Fruit fly (Drosophila melanogaster) whole organism, wandering third instar larva: ENCODE measurements around the gene CG16978.
A peak's percentile ranks its signal among the peaks of the same experiment; 100 is the strongest.

Experiments
- Abd-B ChIP-seq: fragments of >200 bp; optimal IDR thresholded peaks from 2 replicates; lab custom pipeline; 2017; ENCODE audit warnings: missing biosample characterization, missing genetic modification characterization
- CG9705 ChIP-seq: fragments of 200-800 bp; sonication (Bioruptor generic); optimal IDR thresholded peaks from 2 replicates; lab custom pipeline; 2018; ENCODE audit warnings: missing biosample characterization, mild to moderate bottlenecking, missing genetic modification characterization
- CrebA ChIP-seq: fragments of 200-800 bp; sonication (Bioruptor generic); optimal IDR thresholded peaks from 2 replicates; lab custom pipeline; 2016; ENCODE audit warnings: missing biosample characterization, mild to moderate bottlenecking, missing genetic modification characterization, borderline replicate concordance
- Dfd ChIP-seq: fragments of >200 bp; optimal IDR thresholded peaks from 2 replicates; lab custom pipeline; 2017; ENCODE audit warnings: missing biosample characterization, missing genetic modification characterization
- Dif ChIP-seq: fragments of 200-275, 200-300 bp; sonication (Bioruptor generic); optimal IDR thresholded peaks from 2 replicates; lab custom pipeline; 2018; ENCODE audit warnings: missing biosample characterization, missing genetic modification characterization; ENCODE audit not compliant: partially characterized antibody
- GATAd ChIP-seq: sonication (Bioruptor generic); optimal IDR thresholded peaks from 2 replicates; lab custom pipeline; 2016; ENCODE audit warnings: missing biosample characterization, missing genetic modification characterization
- HLH106 ChIP-seq: fragments of 200-800 bp; optimal IDR thresholded peaks from 3 replicates; lab custom pipeline; 2019; ENCODE audit warnings: missing biosample characterization, mild to moderate bottlenecking, missing genetic modification characterization, moderate library complexity
- Hnf4 ChIP-seq: fragments of 200-800 bp; sonication (Bioruptor generic); optimal IDR thresholded peaks from 2 replicates; lab custom pipeline; 2016; ENCODE audit warnings: missing biosample characterization, mild to moderate bottlenecking, missing genetic modification characterization
- Hr78 ChIP-seq: fragments of >200 bp; optimal IDR thresholded peaks from 2 replicates; lab custom pipeline; 2017; ENCODE audit warnings: missing biosample characterization, missing genetic modification characterization
- Hr83 ChIP-seq: fragments of 200-300 bp; sonication (Bioruptor generic); optimal IDR thresholded peaks from 2 replicates; lab custom pipeline; 2016; ENCODE audit warnings: missing biosample characterization, mild to moderate bottlenecking, missing genetic modification characterization, moderate library complexity; ENCODE audit not compliant: poor library complexity, severe bottlenecking
- Jra ChIP-seq: sonication (Bioruptor generic); optimal IDR thresholded peaks from 2 replicates; lab custom pipeline; 2016; ENCODE audit warnings: missing biosample characterization, missing genetic modification characterization
- Mio ChIP-seq: sonication (Bioruptor generic); optimal IDR thresholded peaks from 2 replicates; lab custom pipeline; 2016; ENCODE audit warnings: missing biosample characterization, missing genetic modification characterization
- Myc ChIP-seq: fragments of >200 bp; optimal IDR thresholded peaks from 2 replicates; lab custom pipeline; 2017
- N ChIP-seq: fragments of >200 bp; optimal IDR thresholded peaks from 2 replicates; lab custom pipeline; 2018; ENCODE audit warnings: missing biosample characterization, missing external identifiers, missing genetic modification characterization
- OdsH ChIP-seq: fragments of 200-800 bp; sonication (Bioruptor generic); optimal IDR thresholded peaks from 2 replicates; lab custom pipeline; 2016; ENCODE audit warnings: missing biosample characterization, mild to moderate bottlenecking, missing genetic modification characterization
- Rel ChIP-seq, 2 experiments: fragments of 200-800 bp; sonication (Bioruptor generic) in 1 of 2; optimal IDR thresholded peaks; 2 replicates in 1 of 2; 3 replicates in 1 of 2; lab custom pipeline; 2016 to 2019; ENCODE audit warnings: mild to moderate bottlenecking in 2 of 2, missing biosample characterization in 2 of 2, missing genetic modification characterization in 2 of 2, moderate library complexity in 1 of 2
- Sp1 ChIP-seq: fragments of 200-800 bp; sonication (Bioruptor generic); optimal IDR thresholded peaks from 3 replicates; lab custom pipeline; 2019; ENCODE audit warnings: missing biosample characterization, mild to moderate bottlenecking, missing genetic modification characterization, moderate library complexity
- Vsx2 ChIP-seq: fragments of 200-300, 225-300 bp; sonication (Bioruptor generic); optimal IDR thresholded peaks from 2 replicates; lab custom pipeline; 2018; ENCODE audit warnings: missing biosample characterization, missing genetic modification characterization; ENCODE audit not compliant: partially characterized antibody
- br ChIP-seq: fragments of 200-800 bp; sonication (Bioruptor generic); optimal IDR thresholded peaks from 2 replicates; lab custom pipeline; 2016; ENCODE audit warnings: missing biosample characterization, missing genetic modification characterization
- brk ChIP-seq: fragments of 200-800 bp; sonication (Bioruptor generic); optimal IDR thresholded peaks from 2 replicates; lab custom pipeline; 2016; ENCODE audit warnings: missing biosample characterization, mild to moderate bottlenecking, missing genetic modification characterization
- dl ChIP-seq, 2 experiments: fragments of 175-275, 200-275 bp in 1 of 2; fragments of 200-275 bp in 1 of 2; sonication (Bioruptor generic); optimal IDR thresholded peaks; lab custom pipeline; 2018; ENCODE audit warnings: mild to moderate bottlenecking in 2 of 2, missing biosample characterization in 2 of 2, missing genetic modification characterization in 2 of 2, moderate library complexity in 2 of 2; ENCODE audit not compliant: partially characterized antibody in 2 of 2, insufficient read depth in 1 of 2
- dmrt93B ChIP-seq: fragments of 200-800 bp; sonication (Bioruptor generic); optimal IDR thresholded peaks from 2 replicates; lab custom pipeline; 2018; ENCODE audit warnings: missing biosample characterization, mild to moderate bottlenecking, missing genetic modification characterization
- dsf ChIP-seq: sonication (Bioruptor generic); optimal IDR thresholded peaks from 2 replicates; lab custom pipeline; 2016; ENCODE audit warnings: missing biosample characterization, missing genetic modification characterization, borderline replicate concordance
- ey ChIP-seq: fragments of 200-800 bp; sonication (Bioruptor generic); optimal IDR thresholded peaks from 2 replicates; lab custom pipeline; 2016; ENCODE audit warnings: missing biosample characterization, missing genetic modification characterization
- foxo ChIP-seq, 2 experiments: fragments of 200-800 bp; sonication (Bioruptor generic); optimal IDR thresholded peaks; 2 replicates in 1 of 2; 3 replicates in 1 of 2; lab custom pipeline; 2016 to 2017; ENCODE audit warnings: missing biosample characterization in 2 of 2, missing genetic modification characterization in 2 of 2
- fru ChIP-seq: fragments of 200-800 bp; sonication (Bioruptor generic); optimal IDR thresholded peaks from 3 replicates; lab custom pipeline; 2016; ENCODE audit warnings: missing biosample characterization, mild to moderate bottlenecking, missing genetic modification characterization
- h ChIP-seq: fragments of 200-800 bp; sonication (Bioruptor generic); optimal IDR thresholded peaks from 3 replicates; lab custom pipeline; 2016; ENCODE audit warnings: missing biosample characterization, mild to moderate bottlenecking, missing genetic modification characterization
- jim ChIP-seq: fragments of 175-275, 200-325 bp; sonication (Bioruptor generic); optimal IDR thresholded peaks from 2 replicates; lab custom pipeline; 2016; ENCODE audit warnings: missing biosample characterization, mild to moderate bottlenecking, missing genetic modification characterization
- lola ChIP-seq: fragments of >200 bp; optimal IDR thresholded peaks from 2 replicates; lab custom pipeline; 2017; ENCODE audit warnings: missing biosample characterization, missing genetic modification characterization
- pan ChIP-seq: fragments of >200 bp; optimal IDR thresholded peaks from 2 replicates; lab custom pipeline; 2017
- psq ChIP-seq: fragments of 200-800 bp; sonication (Bioruptor generic); optimal IDR thresholded peaks from 3 replicates; lab custom pipeline; 2017; ENCODE audit warnings: missing biosample characterization, mild to moderate bottlenecking, missing genetic modification characterization, moderate library complexity
- rgr ChIP-seq: fragments of 200-800 bp; sonication (Bioruptor generic); optimal IDR thresholded peaks from 3 replicates; lab custom pipeline; 2016; ENCODE audit warnings: missing biosample characterization, mild to moderate bottlenecking, missing genetic modification characterization
- sage ChIP-seq: fragments of 200-800 bp; sonication (Bioruptor generic); optimal IDR thresholded peaks from 2 replicates; lab custom pipeline; 2016; ENCODE audit warnings: missing biosample characterization, mild to moderate bottlenecking, missing genetic modification characterization
- sv ChIP-seq: fragments of 200-800 bp; sonication (Bioruptor generic); optimal IDR thresholded peaks from 3 replicates; lab custom pipeline; 2016; ENCODE audit warnings: missing biosample characterization, missing genetic modification characterization
- tai ChIP-seq: sonication (Bioruptor generic); optimal IDR thresholded peaks from 2 replicates; lab custom pipeline; 2016; ENCODE audit warnings: missing biosample characterization, missing genetic modification characterization
- usp ChIP-seq: fragments of >200 bp; optimal IDR thresholded peaks from 2 replicates; lab custom pipeline; 2017; ENCODE audit warnings: missing biosample characterization, missing genetic modification characterization
- woc ChIP-seq: sonication (Bioruptor generic); optimal IDR thresholded peaks from 2 replicates; lab custom pipeline; 2016; ENCODE audit warnings: missing biosample characterization, mild to moderate bottlenecking, missing genetic modification characterization

Gene CG16978

dm6 chr2L:13191052-13191678 is 47.7 kb upstream of the CG16978 start:
- no peak for TF ChIP-seq sage (GFP tag; lab: Kevin White, UChicago)
- no peak for TF ChIP-seq Hnf4 (GFP tag; lab: Kevin White, UChicago)
- no peak for TF ChIP-seq Hr78 (GFP tag; lab: Kevin White, UChicago)
- no peak for TF ChIP-seq Dfd (GFP tag; lab: Kevin White, UChicago)
- no peak for TF ChIP-seq GATAd (GFP tag; lab: Kevin White, UChicago)
- no peak for TF ChIP-seq Jra (GFP tag; lab: Kevin White, UChicago)
- TF ChIP-seq Hr83 (GFP tag; lab: Kevin White, UChicago) = no peak
- TF ChIP-seq ey (GFP tag; lab: Kevin White, UChicago) = no peak
- no peak for TF ChIP-seq CG9705 (GFP tag; lab: Kevin White, UChicago)
- no peak for TF ChIP-seq pan (lab: Kevin White, UChicago)

dm6 chr2L:13190534-13190933 is 47.1 kb upstream of the CG16978 start:
- TF ChIP-seq dmrt93B (no peak), Dif (GFP tag; lab: Kevin White, UChicago) (no peak), Hr78 (GFP tag; lab: Kevin White, UChicago) (no peak), dsf (no peak), foxo (GFP tag; optimal IDR thresholded peaks at IDR 0.05; lab: Kevin White, UChicago) (peak in 1 of 2 experiments; percentile 12), fru (GFP tag; lab: Kevin White, UChicago) (peak; percentile 56), Vsx2 (GFP tag; lab: Kevin White, UChicago) (no peak), Rel (GFP tag; optimal IDR thresholded peaks at IDR 0.05; lab: Kevin White, UChicago) (no peak), Rel (tag; optimal IDR thresholded peaks at IDR 0.05; lab: Kevin White, UChicago) (peak; percentile 85), brk (GFP tag; lab: Kevin White, UChicago) (no peak), psq (GFP tag; lab: Kevin White, UChicago) (no peak), rgr (GFP tag; lab: Kevin White, UChicago) (peak; percentile 1), h (GFP tag; lab: Kevin White, UChicago) (peak; percentile 43), Jra (GFP tag; lab: Kevin White, UChicago) (no peak), Sp1 (GFP tag; lab: Kevin White, UChicago) (peak; percentile 49), GATAd (GFP tag; lab: Kevin White, UChicago) (no peak), sage (GFP tag; lab: Kevin White, UChicago) (no peak), tai (GFP tag; lab: Kevin White, UChicago) (no peak), sv (GFP tag; lab: Kevin White, UChicago) (no peak), CrebA (GFP tag; lab: Kevin White, UChicago) (no peak), Myc (lab: Kevin White, UChicago) (no peak), jim (GFP tag; lab: Kevin White, UChicago) (no peak), dl (GFP tag; optimal IDR thresholded peaks at IDR 0.05; lab: Kevin White, UChicago; ENCODE audit: insufficient read depth in 1 of 2, partially characterized antibody in 2 of 2) (no peak), lola (GFP tag; lab: Kevin White, UChicago) (no peak), N (GFP tag; lab: Kevin White, UChicago) (no peak), CG9705 (GFP tag; lab: Kevin White, UChicago) (no peak), pan (lab: Kevin White, UChicago) (no peak), Hr83 (GFP tag; lab: Kevin White, UChicago) (no peak), Mio (GFP tag; lab: Kevin White, UChicago) (no peak), br (GFP tag; lab: Kevin White, UChicago) (peak; percentile 11)

dm6 chr2L:13183150-13183549 is 39.7 kb upstream of the CG16978 start, which contains the start of gene Rsph1:
Gene Rsph1, plus strand, starts transcription at chr2L:13183450.
- TF ChIP-seq Rel (GFP tag; optimal IDR thresholded peaks at IDR 0.05; lab: Kevin White, UChicago) (no peak), Rel (tag; optimal IDR thresholded peaks at IDR 0.05; lab: Kevin White, UChicago) (no peak), HLH106 (tag; lab: Kevin White, UChicago) (no peak), usp (GFP tag; lab: Kevin White, UChicago) (no peak), dmrt93B (no peak), Hr83 (GFP tag; lab: Kevin White, UChicago) (no peak), sage (GFP tag; lab: Kevin White, UChicago) (no peak), woc (no peak), jim (GFP tag; lab: Kevin White, UChicago) (no peak), Abd-B (no peak), OdsH (GFP tag; lab: Kevin White, UChicago) (no peak), brk (GFP tag; lab: Kevin White, UChicago) (no peak), CG9705 (GFP tag; lab: Kevin White, UChicago) (no peak), dsf (no peak), br (GFP tag; lab: Kevin White, UChicago) (no peak), psq (GFP tag; lab: Kevin White, UChicago) (no peak), rgr (GFP tag; lab: Kevin White, UChicago) (no peak)
